Fruit fly (Drosophila melanogaster): Measurements from ENCODE around the gene CG32720.

Gene CG32720

dm6 chrX:7519812-7520211, 16.9 kb downstream of the CG32720 start:
- TF ChIP-seq CG17806 (tag; optimal IDR thresholded peaks at IDR 0.05): peak; percentile 29
- no peak for TF ChIP-seq CG13204 (GFP tag; optimal IDR thresholded peaks at IDR 0.05)
- no peak for TF ChIP-seq CG8301 (tag; optimal IDR thresholded peaks at IDR 0.05)
- peak; percentile 25 for TF ChIP-seq CG15710 (tag; optimal IDR thresholded peaks at IDR 0.05)
- TF ChIP-seq CG9948 (tag; optimal IDR thresholded peaks at IDR 0.05): peak; percentile 2
- TF ChIP-seq CG10348 (GFP tag; IDR thresholded peaks at IDR 0.05): no peak
- TF ChIP-seq CG8159 (tag; optimal IDR thresholded peaks at IDR 0.05): peak; percentile 29
- TF ChIP-seq Snoo (tag; optimal IDR thresholded peaks at IDR 0.05): no peak
- no peak for TF ChIP-seq Pif1B (GFP tag; optimal IDR thresholded peaks at IDR 0.05)
- TF ChIP-seq CG34367 (tag; optimal IDR thresholded peaks at IDR 0.05): no peak
- TF ChIP-seq CG14655 (GFP tag; optimal IDR thresholded peaks at IDR 0.05): no peak
- no peak for TF ChIP-seq fd96Ca (GFP tag; IDR thresholded peaks at IDR 0.05)
- TF ChIP-seq Pif1A (GFP tag; optimal IDR thresholded peaks at IDR 0.05): peak; percentile 8
- no peak for TF ChIP-seq rn (GFP tag; IDR thresholded peaks at IDR 0.05)
- no peak for TF ChIP-seq EcR (GFP tag; optimal IDR thresholded peaks at IDR 0.05)
- no peak for TF ChIP-seq Ets98B (GFP tag; IDR thresholded peaks at IDR 0.05)
- no peak for TF ChIP-seq gl (tag; optimal IDR thresholded peaks at IDR 0.05)
- no peak for TF ChIP-seq D1 (tag; optimal IDR thresholded peaks at IDR 0.05)
- no peak for TF ChIP-seq CG12605 (GFP tag; IDR thresholded peaks at IDR 0.05)
- TF ChIP-seq CG4496 (GFP tag; IDR thresholded peaks at IDR 0.05): no peak
- TF ChIP-seq CG32121 (GFP tag; IDR thresholded peaks at IDR 0.05): no peak

- TF ChIP-seq gl (tag; optimal IDR thresholded peaks at IDR 0.05): no peak
- TF ChIP-seq CG8159 (tag; optimal IDR thresholded peaks at IDR 0.05): no peak
- no peak for TF ChIP-seq CG14655 (GFP tag; optimal IDR thresholded peaks at IDR 0.05)
- no peak for TF ChIP-seq D1 (tag; optimal IDR thresholded peaks at IDR 0.05)
- TF ChIP-seq CG15710 (tag; optimal IDR thresholded peaks at IDR 0.05): no peak
- no peak for TF ChIP-seq EcR (GFP tag; optimal IDR thresholded peaks at IDR 0.05)
- no peak for TF ChIP-seq CG32121 (GFP tag; IDR thresholded peaks at IDR 0.05)
- TF ChIP-seq CG8301 (tag; optimal IDR thresholded peaks at IDR 0.05): no peak
Observed at dm6 chrX:7512769-7513168, 24.0 kb downstream of the CG32720 start.

dm6 chrX:7490927-7491326, 45.8 kb downstream of the CG32720 start:
- TF ChIP-seq CG4496 (GFP tag; IDR thresholded peaks at IDR 0.05) (peak; percentile 66; the same call in 1 of the 3 replicates), CG8301 (tag; optimal IDR thresholded peaks at IDR 0.05) (peak; percentile 33), CG17806 (tag; optimal IDR thresholded peaks at IDR 0.05) (peak; percentile 67), CG13204 (GFP tag; optimal IDR thresholded peaks at IDR 0.05) (peak; percentile 29), D1 (tag; optimal IDR thresholded peaks at IDR 0.05) (no peak), CG12605 (GFP tag; IDR thresholded peaks at IDR 0.05) (peak; percentile 15; the same call in 1 of the 2 replicates), rn (GFP tag; IDR thresholded peaks at IDR 0.05) (no peak), CG10348 (GFP tag; IDR thresholded peaks at IDR 0.05) (no peak), CG8159 (tag; optimal IDR thresholded peaks at IDR 0.05) (peak; percentile 74), gl (tag; optimal IDR thresholded peaks at IDR 0.05) (peak; percentile 25), CG14655 (GFP tag; optimal IDR thresholded peaks at IDR 0.05) (peak; percentile 64), Snoo (tag; optimal IDR thresholded peaks at IDR 0.05) (peak; percentile 46), CG15710 (tag; optimal IDR thresholded peaks at IDR 0.05) (peak; percentile 74), CG34367 (tag; optimal IDR thresholded peaks at IDR 0.05) (peak; percentile 57), Pif1B (GFP tag; optimal IDR thresholded peaks at IDR 0.05) (peak; percentile 53), EcR (GFP tag; optimal IDR thresholded peaks at IDR 0.05) (no peak), fd96Ca (GFP tag; IDR thresholded peaks at IDR 0.05) (peak; percentile 73; the same call in 2 of the 3 replicates), CG9948 (tag; optimal IDR thresholded peaks at IDR 0.05) (peak; percentile 65), Pif1A (GFP tag; optimal IDR thresholded peaks at IDR 0.05) (peak; percentile 50), CG32121 (GFP tag; IDR thresholded peaks at IDR 0.05) (no peak), Ets98B (GFP tag; IDR thresholded peaks at IDR 0.05) (no peak)

- TF ChIP-seq EcR (GFP tag; optimal IDR thresholded peaks at IDR 0.05) (no peak), Ets98B (GFP tag; IDR thresholded peaks at IDR 0.05) (no peak), CG14655 (GFP tag; optimal IDR thresholded peaks at IDR 0.05) (no peak), Pif1B (GFP tag; optimal IDR thresholded peaks at IDR 0.05) (no peak), CG34367 (tag; optimal IDR thresholded peaks at IDR 0.05) (no peak), CG17806 (tag; optimal IDR thresholded peaks at IDR 0.05) (no peak)
Observed at dm6 chrX:7488254-7488653, 48.5 kb downstream of the CG32720 start.

dm6 chrX:7486294-7486693, 50.5 kb downstream of the CG32720 start:
- TF ChIP-seq gl (tag; optimal IDR thresholded peaks at IDR 0.05): no peak
- TF ChIP-seq CG15710 (tag; optimal IDR thresholded peaks at IDR 0.05): no peak
- no peak for TF ChIP-seq CG10348 (GFP tag; IDR thresholded peaks at IDR 0.05)
- TF ChIP-seq CG8159 (tag; optimal IDR thresholded peaks at IDR 0.05): no peak
- no peak for TF ChIP-seq Pif1B (GFP tag; optimal IDR thresholded peaks at IDR 0.05)
